Fruit fly (Drosophila melanogaster): ENCODE measurements around the gene Pkcdelta.

dm6 chrX:12466541-12467240 lies 34.7 kb downstream of the Pkcdelta start:
- no peak for TF ChIP-seq tap (tag; optimal IDR thresholded peaks at IDR 0.05)
- TF ChIP-seq vfl (GFP tag; optimal IDR thresholded peaks at IDR 0.05): no peak
- TF ChIP-seq CG11247 (GFP tag; IDR thresholded peaks at IDR 0.05): no peak
- TF ChIP-seq CG31441 (GFP tag; IDR thresholded peaks at IDR 0.05): peak; percentile 57
- TF ChIP-seq CG6272 (GFP tag; IDR thresholded peaks at IDR 0.05): no peak
- no peak for TF ChIP-seq Dll (GFP tag; IDR thresholded peaks at IDR 0.05; ENCODE audit: partially characterized antibody)
- TF ChIP-seq CG9932 (GFP tag; IDR thresholded peaks at IDR 0.05): peak; percentile 30; the same call in 1 of the 2 replicates
- TF ChIP-seq CG7271 (tag; optimal IDR thresholded peaks at IDR 0.05): no peak
- no peak for TF ChIP-seq scrt (GFP tag; optimal IDR thresholded peaks at IDR 0.05)
- no peak for TF ChIP-seq ato (GFP tag; IDR thresholded peaks at IDR 0.05; ENCODE audit: partially characterized antibody)
- TF ChIP-seq CTCF (GFP tag; optimal IDR thresholded peaks at IDR 0.05): no peak
- peak; percentile 0 to 65 for TF ChIP-seq Hr51 (GFP tag; optimal IDR thresholded peaks at IDR 0.05)
- TF ChIP-seq nmo (GFP tag; optimal IDR thresholded peaks at IDR 0.05): peak; percentile 58
